Worm (Caenorhabditis elegans): ENCODE data around the gene lurp-3.

Gene lurp-3

DNA sequence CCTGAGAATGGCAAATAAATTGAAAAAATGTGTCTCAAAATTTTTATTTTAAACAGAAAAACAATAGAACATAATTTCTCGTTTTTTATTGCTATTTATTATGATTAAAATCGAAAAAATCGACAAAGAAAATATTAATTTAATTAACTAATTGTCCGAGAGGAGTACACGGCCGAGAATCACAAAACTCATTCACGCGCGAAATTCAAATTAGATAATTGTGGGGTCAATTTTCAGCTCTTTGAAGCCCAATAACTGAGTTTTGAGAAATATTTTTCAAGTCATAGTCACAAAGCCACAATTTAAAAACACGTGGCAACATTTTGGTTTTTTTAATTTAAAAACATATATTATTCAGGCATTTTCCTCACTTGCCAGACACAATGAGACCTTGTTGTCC, 46.5 kb upstream of the lurp-3 start (continued):
- TF ChIP-seq pqm-1 (tag; optimal IDR thresholded peaks at IDR 0.05) (no peak), pag-3 (tag; optimal IDR thresholded peaks at IDR 0.05; ENCODE audit: borderline replicate concordance) (no peak), ets-4 (tag; optimal IDR thresholded peaks at IDR 0.05) (no peak), hlh-6 (tag; optimal IDR thresholded peaks at IDR 0.05) (no peak), hlh-15 (tag; optimal IDR thresholded peaks at IDR 0.05) (no peak), tbx-2 (tag; optimal IDR thresholded peaks at IDR 0.05) (no peak), hlh-8 (tag; optimal IDR thresholded peaks at IDR 0.05) (no peak), madf-2 (tag; optimal IDR thresholded peaks at IDR 0.05) (no peak), ceh-19 (GFP tag; optimal IDR thresholded peaks at IDR 0.05) (no peak), ceh-34 (tag; optimal IDR thresholded peaks at IDR 0.05) (no peak), ceh-31 (tag; optimal IDR thresholded peaks at IDR 0.05) (peak; percentile 61), C08G9.2 (tag; optimal IDR thresholded peaks at IDR 0.05) (peak; percentile 57)

- no peak for TF ChIP-seq tbx-2 (tag; optimal IDR thresholded peaks at IDR 0.05)
- no peak for TF ChIP-seq ahr-1 (tag; optimal IDR thresholded peaks at IDR 0.05)
- no peak for TF ChIP-seq elt-2 (tag; optimal IDR thresholded peaks at IDR 0.05)
- no peak for TF ChIP-seq hlh-6 (tag; optimal IDR thresholded peaks at IDR 0.05)
- TF ChIP-seq ceh-22 (tag; optimal IDR thresholded peaks at IDR 0.05): no peak
- no peak for TF ChIP-seq pros-1 (tag; optimal IDR thresholded peaks at IDR 0.05)
- no peak for TF ChIP-seq ref-2 (tag; optimal IDR thresholded peaks at IDR 0.05)
- no peak for TF ChIP-seq ceh-9 (tag; optimal IDR thresholded peaks at IDR 0.05)
Measured at ce11 chrV:13410688-13411087, 44.9 kb upstream of the lurp-3 start, which contains the start of gene F53F1.4. TSS of gene F53F1.4 (plus strand) at chrV:13411077.

- no peak for TF ChIP-seq hlh-8 (tag; optimal IDR thresholded peaks at IDR 0.05)
- no peak for TF ChIP-seq hlh-15 (tag; optimal IDR thresholded peaks at IDR 0.05)
- TF ChIP-seq lim-6 (tag; optimal IDR thresholded peaks at IDR 0.05): no peak
- TF ChIP-seq tbx-2 (tag; optimal IDR thresholded peaks at IDR 0.05): no peak
- TF ChIP-seq ceh-19 (GFP tag; optimal IDR thresholded peaks at IDR 0.05): peak; percentile 17
- no peak for TF ChIP-seq K02D7.2 (tag; optimal IDR thresholded peaks at IDR 0.05)
- TF ChIP-seq lin-11 (tag; optimal IDR thresholded peaks at IDR 0.05): no peak
- TF ChIP-seq che-1 (tag; optimal IDR thresholded peaks at IDR 0.05): no peak
- TF ChIP-seq fkh-6 (tag; optimal IDR thresholded peaks at IDR 0.05): peak; percentile 5
- no peak for TF ChIP-seq pat-9 (tag; optimal IDR thresholded peaks at IDR 0.05)
- TF ChIP-seq sdc-2 (tag; optimal IDR thresholded peaks at IDR 0.05): no peak
- no peak for TF ChIP-seq unc-3 (GFP tag; conservative IDR thresholded peaks at IDR 0.05)
- TF ChIP-seq unc-3 (tag; optimal IDR thresholded peaks at IDR 0.05): no peak
- no peak for TF ChIP-seq unc-55 (GFP tag; optimal IDR thresholded peaks at IDR 0.05)
- no peak for TF ChIP-seq T23F11.4 (GFP tag; optimal IDR thresholded peaks at IDR 0.05)
Measured at ce11 chrV:13411225-13411991, 44.1 kb upstream of the lurp-3 start.

DNA sequence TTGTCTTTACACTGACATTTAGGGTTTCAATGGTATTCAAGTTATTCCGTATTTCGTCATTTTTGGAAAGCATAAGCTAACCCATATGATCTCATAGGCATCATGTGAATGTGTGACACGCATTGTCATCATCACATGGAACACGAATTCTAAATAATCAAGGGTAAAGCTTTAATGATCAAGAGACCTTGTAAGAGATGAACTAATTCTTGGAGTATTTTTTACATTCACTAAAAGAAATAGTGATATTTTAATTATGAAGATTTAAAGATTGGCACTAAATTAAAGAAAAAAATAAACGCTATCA, 43.6 kb upstream of the lurp-3 start:
- TF ChIP-seq C38D4.7 (GFP tag; optimal IDR thresholded peaks at IDR 0.05): no peak
- no peak for TF ChIP-seq odd-2 (tag; optimal IDR thresholded peaks at IDR 0.05)
- no peak for TF ChIP-seq C08G9.2 (tag; optimal IDR thresholded peaks at IDR 0.05)
- no peak for TF ChIP-seq ceh-19 (GFP tag; optimal IDR thresholded peaks at IDR 0.05)
- TF ChIP-seq mec-3 (tag; optimal IDR thresholded peaks at IDR 0.05; ENCODE audit: borderline replicate concordance): no peak
- TF ChIP-seq tbx-2 (tag; optimal IDR thresholded peaks at IDR 0.05): no peak
- no peak for TF ChIP-seq hlh-15 (tag; optimal IDR thresholded peaks at IDR 0.05)
- TF ChIP-seq tbx-7 (tag; optimal IDR thresholded peaks at IDR 0.05): no peak
- TF ChIP-seq nfya-1 (tag; optimal IDR thresholded peaks at IDR 0.05): no peak
- TF ChIP-seq F13H6.1 (tag; optimal IDR thresholded peaks at IDR 0.05): no peak
- TF ChIP-seq ceh-34 (tag; optimal IDR thresholded peaks at IDR 0.05): no peak
- TF ChIP-seq madf-2 (tag; optimal IDR thresholded peaks at IDR 0.05): no peak
- no peak for TF ChIP-seq fkh-6 (tag; optimal IDR thresholded peaks at IDR 0.05)
- no peak for TF ChIP-seq dmd-4 (tag; optimal IDR thresholded peaks at IDR 0.05; ENCODE audit: borderline replicate concordance)
- TF ChIP-seq zip-5 (tag; optimal IDR thresholded peaks at IDR 0.05): no peak
- no peak for TF ChIP-seq hlh-6 (tag; optimal IDR thresholded peaks at IDR 0.05)
- TF ChIP-seq pha-4 (tag; optimal IDR thresholded peaks at IDR 0.05): no peak
- no peak for TF ChIP-seq ceh-6 (GFP tag; optimal IDR thresholded peaks at IDR 0.05)
